Fruit fly (Drosophila melanogaster) whole organism, prepupa: Measurements from ENCODE around the gene CG7367.
"Not testable (repeated sequence)": the region's sequence is repeated elsewhere in the genome, so short reads cannot be mapped to it uniquely, and the experiment has no call there.

ENCODE experiments used
- CG10631 ChIP-seq: fragments of 200-800 bp; sonication (Bioruptor generic); optimal IDR thresholded peaks from 2 replicates; lab custom pipeline; 2016; ENCODE audit warnings: missing biosample characterization, missing genetic modification characterization
- CG11762 ChIP-seq: fragments of 200-800 bp; sonication (Bioruptor generic); optimal IDR thresholded peaks from 3 replicates; lab custom pipeline; 2016; ENCODE audit warnings: missing biosample characterization, missing genetic modification characterization; ENCODE audit not compliant: insufficient read depth
- CG6792 ChIP-seq: fragments of 200-800 bp; sonication (Bioruptor generic); optimal IDR thresholded peaks from 3 replicates; lab custom pipeline; 2016; ENCODE audit warnings: missing biosample characterization, missing genetic modification characterization
- CG6854 ChIP-seq: fragments of 200-800 bp; sonication (Bioruptor generic); optimal IDR thresholded peaks from 2 replicates; lab custom pipeline; 2017; ENCODE audit warnings: missing biosample characterization, mild to moderate bottlenecking, missing genetic modification characterization
- CG7368 ChIP-seq: fragments of 200-800 bp; sonication (Bioruptor generic); optimal IDR thresholded peaks from 3 replicates; lab custom pipeline; 2016; ENCODE audit warnings: missing biosample characterization, missing genetic modification characterization
- Ets21C ChIP-seq: fragments of 200-800 bp; sonication (Bioruptor generic); optimal IDR thresholded peaks from 3 replicates; lab custom pipeline; 2016; ENCODE audit warnings: missing biosample characterization, missing genetic modification characterization
- Gug ChIP-seq: fragments of 200-800 bp; sonication (Bioruptor generic); IDR thresholded peaks from 2 replicates; pipeline ENCODE4 v1.3.6; 2022; ENCODE audit warnings: missing biosample characterization, missing genetic modification characterization
- Lpt ChIP-seq: fragments of 200-800 bp; sonication (Bioruptor generic); optimal IDR thresholded peaks from 3 replicates; lab custom pipeline; 2016; ENCODE audit warnings: missing biosample characterization, missing genetic modification characterization
- eg ChIP-seq: fragments of 200-800 bp; sonication (Bioruptor generic); IDR thresholded peaks from 3 replicates; pipeline ENCODE4 v1.3.6; 2022; ENCODE audit warnings: missing biosample characterization, missing genetic modification characterization

DNA sequence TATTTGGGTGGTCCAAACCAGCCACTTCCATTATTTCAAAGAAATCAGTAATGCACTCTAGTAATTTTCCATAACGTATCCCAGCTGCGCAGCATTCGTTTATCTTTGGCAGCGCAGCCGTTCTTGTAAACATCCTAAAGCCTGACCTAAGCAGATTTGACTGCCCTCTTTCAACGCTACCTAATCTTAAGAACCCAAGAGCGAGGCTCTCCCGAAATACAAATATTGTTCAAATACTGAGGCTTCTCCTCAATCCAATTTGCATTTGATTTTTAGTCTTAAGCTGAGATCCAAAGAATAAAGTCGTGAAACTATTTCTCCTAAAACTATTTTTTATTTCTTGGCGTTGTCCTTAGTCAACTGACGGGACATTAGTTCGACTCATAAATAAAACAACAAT is 55.9 kb downstream of the CG7367 start, which contains the start of gene CG7231:
- not testable (repeated sequence) for TF ChIP-seq CG6854 (GFP tag; lab: Kevin White, UChicago); Ets21C (GFP tag; lab: Kevin White, UChicago); CG11762 (GFP tag; lab: Kevin White, UChicago); Gug (GFP tag; lab: Robert Waterston, UW); CG7368 (GFP tag; lab: Kevin White, UChicago); eg (GFP tag; lab: Robert Waterston, UW); Lpt (GFP tag; lab: Kevin White, UChicago); CG6792 (GFP tag; lab: Kevin White, UChicago); CG10631 (GFP tag; lab: Kevin White, UChicago)
